Fruit fly (Drosophila melanogaster): ENCODE measurements around the gene ImpL2.

DNA sequence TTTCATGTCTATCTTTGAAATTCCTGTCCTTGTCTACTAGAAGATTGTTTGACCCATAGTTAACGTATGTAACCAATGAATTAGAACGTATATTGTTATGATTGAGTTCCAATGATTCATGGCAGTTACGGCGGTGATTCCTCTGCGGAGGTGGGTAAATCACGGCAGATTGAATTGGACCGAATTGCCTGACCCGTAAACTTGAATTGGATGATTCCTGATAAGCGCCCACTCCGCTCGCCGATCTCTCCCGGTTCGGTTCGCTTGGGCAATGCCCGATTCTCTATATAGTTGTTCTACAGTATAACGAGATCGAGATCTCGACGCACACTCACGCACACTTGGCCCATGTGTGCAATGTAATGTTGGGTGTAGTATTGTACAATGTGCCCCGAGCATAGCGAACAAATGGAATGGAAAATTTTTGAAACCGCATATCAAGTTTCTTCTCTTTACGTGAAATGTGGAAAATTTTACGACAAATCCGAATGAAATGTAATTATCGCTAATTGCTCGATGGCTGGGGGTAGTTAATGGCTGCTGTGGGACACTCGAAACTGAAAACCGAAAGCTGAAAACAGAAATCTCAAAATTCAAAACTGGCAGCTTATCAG is 4.4 kb downstream of the ImpL2 start:
- TF ChIP-seq CG15710 (tag; optimal IDR thresholded peaks at IDR 0.05) (no peak), CG12605 (GFP tag; IDR thresholded peaks at IDR 0.05) (no peak)

Data from whole organism, pupa.